Worm (Caenorhabditis elegans) whole organism, L4 larva: ENCODE measurements around the gene hlh-30.

Experiments used
- F10B5.3 ChIP-seq: sonication (generic microtip); optimal IDR thresholded peaks from 2 replicates; lab custom pipeline; 2016; ENCODE audit warnings: mild to moderate bottlenecking, missing genetic modification characterization, missing compliant biosample characterization
- T20F7.1 ChIP-seq: fragments of 200-800 bp; sonication (Bioruptor generic); optimal IDR thresholded peaks from 2 replicates; lab custom pipeline; 2018; ENCODE audit warnings: mild to moderate bottlenecking, missing genetic modification characterization, missing compliant biosample characterization
- Y5F2A.4 ChIP-seq: fragments of 200-800 bp; sonication (Bioruptor generic); optimal IDR thresholded peaks from 2 replicates; lab custom pipeline; 2018; ENCODE audit warnings: mild to moderate bottlenecking, missing genetic modification characterization, missing compliant biosample characterization
- Y75B8A.6 ChIP-seq: fragments of 200-800 bp; sonication (Bioruptor generic); IDR thresholded peaks from 2 replicates; pipeline ENCODE4 v1.3.6; 2022; ENCODE audit warnings: missing genetic modification reagents, missing genetic modification characterization, missing compliant biosample characterization
- ZK337.2 ChIP-seq: fragments of 200-800 bp; sonication (Bioruptor generic); IDR thresholded peaks from 2 replicates; pipeline ENCODE4 v1.3.6; 2022; ENCODE audit warnings: missing genetic modification reagents, missing genetic modification characterization, missing compliant biosample characterization
- ZK546.5 ChIP-seq, 2 experiments: sonication (generic microtip); optimal IDR thresholded peaks; 2 replicates each; lab custom pipeline; 2017; ENCODE audit warnings: missing biosample characterization in 2 of 2, missing genetic modification characterization in 2 of 2
- ceh-20 ChIP-seq: fragments of 200-800 bp; sonication (Bioruptor generic); IDR thresholded peaks from 2 replicates; pipeline ENCODE4 v1.3.6; 2022; ENCODE audit warnings: missing genetic modification reagents, missing genetic modification characterization, missing compliant biosample characterization
- ceh-62 ChIP-seq: sonication (generic microtip); optimal IDR thresholded peaks from 2 replicates; lab custom pipeline; 2017; ENCODE audit warnings: missing biosample characterization, missing genetic modification characterization
- ceh-82 ChIP-seq: sonication (generic microtip); optimal IDR thresholded peaks from 2 replicates; lab custom pipeline; 2017; ENCODE audit warnings: missing biosample characterization, missing genetic modification characterization
- ces-1 ChIP-seq: fragments of 150-350 bp; sonication (generic microtip); optimal IDR thresholded peaks from 4 replicates; lab custom pipeline; 2014; ENCODE audit warnings: missing biosample characterization, missing genetic modification reagents, missing genetic modification characterization
- daf-16 ChIP-seq, 3 experiments: sonication (generic microtip); optimal IDR thresholded peaks; 2 replicates each; lab custom pipeline; 2016 to 2017; ENCODE audit warnings: missing genetic modification characterization in 3 of 3, missing genetic modification reagents in 3 of 3, mild to moderate bottlenecking in 2 of 3, missing compliant biosample characterization in 2 of 3, missing biosample characterization in 1 of 3, moderate library complexity in 1 of 3
- daf-8 ChIP-seq: fragments of 200-800 bp; sonication (Bioruptor generic); IDR thresholded peaks from 2 replicates; pipeline ENCODE4 v1.3.6; 2022; ENCODE audit warnings: missing genetic modification characterization, missing compliant biosample characterization
- dmd-6 ChIP-seq: fragments of 200-800 bp; sonication (Bioruptor generic); IDR thresholded peaks from 2 replicates; pipeline ENCODE4 v1.3.6; 2022; ENCODE audit warnings: missing genetic modification reagents, missing genetic modification characterization, missing compliant biosample characterization
- dpl-1 ChIP-seq: fragments of 150-350 bp; optimal IDR thresholded peaks from 2 replicates; lab custom pipeline; 2014; ENCODE audit warnings: missing biosample characterization, missing genetic modification reagents, missing genetic modification characterization
- duxl-1 ChIP-seq: sonication (generic microtip); optimal IDR thresholded peaks from 2 replicates; lab custom pipeline; 2016; ENCODE audit warnings: mild to moderate bottlenecking, missing genetic modification characterization, moderate library complexity, missing compliant biosample characterization; ENCODE audit not compliant: poor library complexity
- dve-1 ChIP-seq: sonication (generic microtip); optimal IDR thresholded peaks from 2 replicates; lab custom pipeline; 2017; ENCODE audit warnings: antibody characterized with exemption, mild to moderate bottlenecking, missing genetic modification characterization, missing compliant biosample characterization; ENCODE audit not compliant: insufficient read depth
- fos-1 ChIP-seq: fragments of 150-350 bp; optimal IDR thresholded peaks from 2 replicates; lab custom pipeline; 2014; ENCODE audit warnings: missing biosample characterization, missing genetic modification characterization
- hif-1 ChIP-seq, 2 experiments: sonication (generic microtip); optimal IDR thresholded peaks; 2 replicates each; lab custom pipeline; 2016 to 2017; ENCODE audit warnings: missing compliant biosample characterization in 2 of 2, missing genetic modification characterization in 2 of 2, missing genetic modification reagents in 2 of 2, missing genotype in 2 of 2, mild to moderate bottlenecking in 1 of 2
- hlh-11 ChIP-seq: fragments of 200-800 bp; sonication (Bioruptor generic); optimal IDR thresholded peaks from 2 replicates; lab custom pipeline; 2018; ENCODE audit warnings: mild to moderate bottlenecking, missing genetic modification characterization, missing compliant biosample characterization
- hlh-30 ChIP-seq: sonication (generic microtip); optimal IDR thresholded peaks from 2 replicates; lab custom pipeline; 2017; ENCODE audit warnings: antibody characterized with exemption, mild to moderate bottlenecking, missing genetic modification characterization, missing compliant biosample characterization; ENCODE audit not compliant: insufficient read depth
- jun-1 ChIP-seq: fragments of 150-350 bp; optimal IDR thresholded peaks from 2 replicates; lab custom pipeline; 2014; ENCODE audit warnings: missing biosample characterization, missing genetic modification reagents, missing genetic modification characterization
- lin-1 ChIP-seq: fragments of 200-800 bp; sonication (Bioruptor generic); IDR thresholded peaks from 2 replicates; pipeline ENCODE4 v1.3.6; 2022; ENCODE audit warnings: missing genetic modification reagents, missing genetic modification characterization, missing compliant biosample characterization
- lin-13 ChIP-seq: fragments of 150-350 bp; optimal IDR thresholded peaks from 2 replicates; lab custom pipeline; 2014; ENCODE audit warnings: missing biosample characterization, missing genetic modification reagents, missing genetic modification characterization
- lin-15B ChIP-seq: fragments of 150-350 bp; sonication (generic microtip); optimal IDR thresholded peaks from 3 replicates; lab custom pipeline; 2014; ENCODE audit warnings: missing biosample characterization, missing genetic modification characterization
- lin-29 ChIP-seq: fragments of 200-800 bp; sonication (Bioruptor generic); IDR thresholded peaks from 2 replicates; pipeline ENCODE4 v1.3.6; 2022; ENCODE audit warnings: missing genetic modification reagents, missing genetic modification characterization, missing compliant biosample characterization
- lin-38 ChIP-seq: fragments of 200-800 bp; sonication (Bioruptor generic); IDR thresholded peaks from 2 replicates; pipeline ENCODE4 v1.3.6; 2022; ENCODE audit warnings: missing genetic modification reagents, missing genetic modification characterization, missing compliant biosample characterization
- lin-39 ChIP-seq: fragments of 150-350 bp; optimal IDR thresholded peaks from 2 replicates; lab custom pipeline; 2014; ENCODE audit warnings: missing biosample characterization, missing genetic modification reagents, missing genetic modification characterization
- madf-5 ChIP-seq, 2 experiments: fragments of 200-800 bp; sonication (Bioruptor generic); IDR thresholded peaks; 2 replicates each; pipeline ENCODE4 v1.3.6; 2022; ENCODE audit warnings: missing compliant biosample characterization in 2 of 2, missing genetic modification characterization in 2 of 2
- mes-2 ChIP-seq: sonication (generic microtip); optimal IDR thresholded peaks from 2 replicates; lab custom pipeline; 2016; ENCODE audit warnings: missing genotype, mild to moderate bottlenecking, missing genetic modification characterization, missing compliant biosample characterization; ENCODE audit not compliant: poor library complexity, severe bottlenecking
- nhr-11 ChIP-seq: fragments of 150-350 bp; optimal IDR thresholded peaks from 2 replicates; lab custom pipeline; 2014; ENCODE audit warnings: missing biosample characterization, missing genetic modification characterization
- nhr-28 ChIP-seq: fragments of 150-350 bp; optimal IDR thresholded peaks from 2 replicates; lab custom pipeline; 2014; ENCODE audit warnings: missing biosample characterization, missing genetic modification characterization
- nhr-41 ChIP-seq: fragments of 200-800 bp; sonication (Bioruptor generic); IDR thresholded peaks from 2 replicates; pipeline ENCODE4 v1.3.6; 2022; ENCODE audit warnings: missing genetic modification reagents, missing genetic modification characterization, missing compliant biosample characterization
- pha-4 ChIP-seq, 2 experiments: fragments of 150-350 bp in 1 of 2; fragments of 200-800 bp in 1 of 2; sonication (Bioruptor generic) in 1 of 2; IDR thresholded peaks in 1 of 2; optimal IDR thresholded peaks in 1 of 2; 2 replicates each; pipeline versions ENCODE4 v1.3.6 to Lab custom; 2014 to 2022; ENCODE audit warnings: missing genetic modification characterization in 2 of 2, missing genetic modification reagents in 2 of 2, missing biosample characterization in 1 of 2, missing compliant biosample characterization in 1 of 2
- pqm-1 ChIP-seq: sonication (generic microtip); optimal IDR thresholded peaks from 2 replicates; lab custom pipeline; 2017; ENCODE audit warnings: missing biosample characterization, missing genetic modification characterization
- rbr-2 ChIP-seq: sonication (generic microtip); optimal IDR thresholded peaks from 2 replicates; lab custom pipeline; 2016; ENCODE audit warnings: missing genotype, missing genetic modification characterization, missing compliant biosample characterization
- saeg-2 ChIP-seq: fragments of 200-800 bp; sonication (Bioruptor generic); IDR thresholded peaks from 2 replicates; pipeline ENCODE4 v1.3.6; 2022; ENCODE audit warnings: missing genetic modification reagents, missing genetic modification characterization, missing compliant biosample characterization
- skn-1 ChIP-seq: fragments of 150-350 bp; optimal IDR thresholded peaks from 2 replicates; lab custom pipeline; 2014; ENCODE audit warnings: missing biosample characterization, missing genetic modification characterization
- spr-1 ChIP-seq: sonication (generic microtip); optimal IDR thresholded peaks from 2 replicates; lab custom pipeline; 2016; ENCODE audit warnings: mild to moderate bottlenecking, missing genetic modification characterization, missing compliant biosample characterization
- vab-7 ChIP-seq: fragments of 200-800 bp; sonication (Bioruptor generic); IDR thresholded peaks from 2 replicates; pipeline ENCODE4 v1.3.6; 2022; ENCODE audit warnings: missing genetic modification reagents, missing genetic modification characterization, missing compliant biosample characterization
- zfp-2 ChIP-seq: sonication (generic microtip); optimal IDR thresholded peaks from 2 replicates; lab custom pipeline; 2016; ENCODE audit warnings: mild to moderate bottlenecking, missing genetic modification characterization, missing compliant biosample characterization
- zfp-3 ChIP-seq: fragments of 200-800 bp; sonication (Bioruptor generic); conservative IDR thresholded peaks from 2 replicates; pipeline ENCODE4 v1.3.6; 2022; ENCODE audit warnings: missing genetic modification reagents, missing genetic modification characterization, missing compliant biosample characterization
- zip-11 ChIP-seq: fragments of 200-800 bp; sonication (Bioruptor generic); IDR thresholded peaks from 2 replicates; pipeline ENCODE4 v1.3.6; 2022; ENCODE audit warnings: missing genetic modification characterization, missing compliant biosample characterization
- zip-2 ChIP-seq: fragments of 150-350 bp; optimal IDR thresholded peaks from 2 replicates; lab custom pipeline; 2014; ENCODE audit warnings: missing biosample characterization, missing genetic modification characterization
- ztf-11 ChIP-seq: fragments of 150-350 bp; optimal IDR thresholded peaks from 2 replicates; lab custom pipeline; 2014; ENCODE audit warnings: missing biosample characterization, missing genetic modification characterization
- ztf-7 ChIP-seq: fragments of 150-350 bp; optimal IDR thresholded peaks from 2 replicates; lab custom pipeline; 2014; ENCODE audit warnings: missing biosample characterization, missing genetic modification characterization

Gene hlh-30

DNA sequence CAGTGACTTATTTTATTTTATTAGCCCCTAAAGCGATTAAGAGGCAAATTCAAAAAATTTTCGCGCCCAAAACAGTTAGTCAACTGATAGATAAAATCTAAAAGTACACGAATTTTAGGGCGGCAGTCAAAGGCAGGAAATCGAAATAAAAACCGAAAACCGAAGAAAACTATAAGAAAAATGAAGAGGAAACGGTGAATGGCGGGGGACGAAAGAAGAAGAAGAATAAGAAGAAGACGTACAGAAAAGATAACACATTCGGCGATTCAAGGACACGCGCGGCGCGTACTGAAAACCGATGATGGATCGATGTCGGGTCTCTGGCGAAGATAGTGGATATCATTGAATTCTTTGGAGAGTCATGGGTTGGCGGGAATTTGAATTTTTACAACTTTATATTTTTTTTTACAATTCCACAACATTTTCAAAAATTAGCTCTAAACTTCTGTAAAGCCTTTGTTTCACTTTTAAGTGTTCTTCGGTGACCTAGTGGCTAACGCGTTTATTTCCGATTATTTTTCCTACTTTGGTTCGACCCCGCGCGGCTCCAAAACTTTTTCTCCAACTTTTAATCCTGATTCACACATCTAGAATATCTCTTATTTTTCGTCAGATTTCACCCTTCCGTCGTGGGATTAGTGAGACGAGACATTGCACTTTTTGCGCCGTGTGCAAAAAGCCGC lies 3.7 kb downstream of the hlh-30 start (continued):
- no peak for TF ChIP-seq fos-1 (tag; lab: Kevin White, UChicago)

DNA sequence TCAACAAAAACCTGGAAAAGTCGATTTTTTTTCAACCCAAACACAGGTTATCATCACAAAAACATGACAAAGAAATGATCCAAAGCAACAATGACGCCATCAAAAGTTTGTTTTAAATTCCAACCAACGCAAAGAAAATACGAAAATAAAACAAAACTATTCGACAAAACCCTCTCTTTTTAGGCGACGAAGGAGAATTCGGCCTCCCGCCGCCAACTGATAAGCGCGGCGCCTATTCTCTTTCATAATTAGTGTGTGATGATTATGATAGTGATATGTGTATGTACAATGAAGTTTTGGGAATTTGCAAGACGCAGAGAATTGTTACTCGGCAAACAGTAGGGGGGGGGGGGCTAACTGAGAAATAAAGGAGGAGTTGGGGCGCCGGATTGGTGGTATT lies 5.5 kb downstream of the hlh-30 start:
- TF ChIP-seq dve-1 (tag; lab: Kevin White, UChicago) (peak; percentile 57), daf-16 (GFP tag; optimal IDR thresholded peaks at IDR 0.05; lab: Kevin White, UChicago) (no peak), daf-16 (tag; optimal IDR thresholded peaks at IDR 0.05; lab: Kevin White, UChicago) (peak; percentile 81), ceh-82 (tag; lab: Kevin White, UChicago) (no peak), saeg-2 (GFP tag; lab: Robert Waterston, UW) (no peak), dmd-6 (GFP tag; lab: Robert Waterston, UW) (peak; percentile 26; the same call in 1 of the 2 replicates), hif-1 (tag; optimal IDR thresholded peaks at IDR 0.05; lab: Kevin White, UChicago) (peak in 1 of 2 experiments; percentile 36), Y5F2A.4 (GFP tag; lab: Kevin White, UChicago) (no peak), dpl-1 (GFP tag; lab: Kevin White, UChicago) (no peak), pqm-1 (tag; lab: Kevin White, UChicago) (peak; percentile 72), jun-1 (no peak), hlh-11 (tag; lab: Kevin White, UChicago) (peak; percentile 65), mes-2 (peak; percentile 29), nhr-28 (tag; lab: Kevin White, UChicago) (peak; percentile 59)

DNA sequence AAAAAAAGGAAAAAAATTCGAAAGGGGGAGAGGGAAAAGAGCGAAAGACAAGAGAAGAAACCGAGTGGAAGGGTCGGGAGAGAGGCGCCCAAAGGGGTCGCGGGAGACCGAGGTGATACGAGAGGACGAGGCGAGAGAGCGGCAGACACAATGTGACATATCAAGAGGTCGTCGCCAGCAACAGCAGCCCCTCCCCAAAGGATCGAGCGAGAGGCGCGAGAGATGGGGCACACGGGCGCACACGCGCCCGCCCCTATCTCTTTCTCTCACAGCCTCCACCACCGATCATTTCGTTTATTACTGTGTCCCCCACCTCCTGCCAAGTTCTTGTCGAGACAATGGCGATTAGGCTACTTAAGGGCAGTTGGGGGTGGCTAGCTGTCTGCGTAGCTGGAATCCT lies 6.6 kb downstream of the hlh-30 start:
- no peak for TF ChIP-seq hlh-30 (tag; lab: Kevin White, UChicago)
- 0 out of 2 replicates have a peak, but pooled peaks have one; percentile 33 for TF ChIP-seq zfp-3
- no peak for TF ChIP-seq mes-2
- peak; percentile 98 for TF ChIP-seq nhr-41 (GFP tag; lab: Robert Waterston, UW)
- no peak for TF ChIP-seq Y75B8A.6 (GFP tag; lab: Robert Waterston, UW)
- no peak for TF ChIP-seq ces-1
- TF ChIP-seq nhr-11 (tag; lab: Kevin White, UChicago), result peak; percentile 12
- TF ChIP-seq ZK546.5 (tag; optimal IDR thresholded peaks at IDR 0.05; lab: Kevin White, UChicago), result no peak
- peak; percentile 46 for TF ChIP-seq spr-1 (tag; lab: Kevin White, UChicago)
- TF ChIP-seq ZK337.2 (GFP tag; lab: Robert Waterston, UW), result no peak
- no peak for TF ChIP-seq zip-2
- TF ChIP-seq skn-1 (tag; lab: Kevin White, UChicago), result no peak
- no peak for TF ChIP-seq madf-5 (GFP tag; IDR thresholded peaks at IDR 0.05; lab: Robert Waterston, UW)
- peak; percentile 64; the same call in 1 of the 2 replicates for TF ChIP-seq lin-1 (GFP tag; lab: Robert Waterston, UW)
- TF ChIP-seq daf-8 (GFP tag; lab: Robert Waterston, UW), result no peak
- TF ChIP-seq lin-13, result no peak
- no peak for TF ChIP-seq fos-1 (tag; lab: Kevin White, UChicago)
- no peak for TF ChIP-seq vab-7
- no peak for TF ChIP-seq lin-15B (tag; lab: Kevin White, UChicago)
- peak; percentile 59 for TF ChIP-seq lin-38
- TF ChIP-seq ceh-20, result peak; percentile 47; the same call in 1 of the 2 replicates
- TF ChIP-seq zfp-2 (tag; lab: Kevin White, UChicago), result no peak
- TF ChIP-seq T20F7.1, result no peak
- peak; percentile 85 for TF ChIP-seq pha-4 (GFP tag; IDR thresholded peaks at IDR 0.05; lab: Robert Waterston, UW)
- no peak for TF ChIP-seq pha-4 (tag; optimal IDR thresholded peaks at IDR 0.05; lab: Kevin White, UChicago)
- peak; percentile 95 for TF ChIP-seq hlh-11 (tag; lab: Kevin White, UChicago)
- TF ChIP-seq zip-11 (GFP tag; lab: Robert Waterston, UW), result no peak
- TF ChIP-seq duxl-1 (tag; lab: Kevin White, UChicago), result peak; percentile 6
- no peak for TF ChIP-seq ztf-7
- no peak for TF ChIP-seq ceh-62 (tag; lab: Kevin White, UChicago)
- no peak for TF ChIP-seq ztf-11 (tag; lab: Kevin White, UChicago)
- TF ChIP-seq pqm-1 (tag; lab: Kevin White, UChicago), result peak; percentile 8
- no peak for TF ChIP-seq F10B5.3 (tag; lab: Kevin White, UChicago)
- TF ChIP-seq lin-39, result no peak
- peak; percentile 63 for TF ChIP-seq rbr-2 (tag; lab: Kevin White, UChicago)
- no peak for TF ChIP-seq lin-29 (GFP tag; lab: Robert Waterston, UW)
